Worm (Caenorhabditis elegans) whole organism, L4 larva: ENCODE measurements around the gene dct-17.

Experiments used
- D1046.2 ChIP-seq: fragments of 200-800 bp; sonication (Bioruptor generic); IDR thresholded peaks from 2 replicates; pipeline ENCODE4 v1.3.6; 2022; ENCODE audit warnings: missing genetic modification characterization, missing compliant biosample characterization
- F10B5.3 ChIP-seq: sonication (generic microtip); optimal IDR thresholded peaks from 2 replicates; lab custom pipeline; 2016; ENCODE audit warnings: mild to moderate bottlenecking, missing genetic modification characterization, missing compliant biosample characterization
- R02D3.7 ChIP-seq: fragments of 150-350 bp; sonication (generic microtip); optimal IDR thresholded peaks from 3 replicates; lab custom pipeline; 2014; ENCODE audit warnings: missing biosample characterization, missing genetic modification characterization
- Y105C5A.15 ChIP-seq: fragments of 200-800 bp; sonication (Bioruptor generic); IDR thresholded peaks from 2 replicates; pipeline ENCODE4 v1.3.6; 2022; ENCODE audit warnings: missing genetic modification characterization, missing compliant biosample characterization
- ZK337.2 ChIP-seq: fragments of 200-800 bp; sonication (Bioruptor generic); IDR thresholded peaks from 2 replicates; pipeline ENCODE4 v1.3.6; 2022; ENCODE audit warnings: missing genetic modification reagents, missing genetic modification characterization, missing compliant biosample characterization
- aly-2 ChIP-seq: sonication (generic microtip); optimal IDR thresholded peaks from 2 replicates; lab custom pipeline; 2018; ENCODE audit warnings: missing biosample characterization, missing genetic modification characterization
- attf-4 ChIP-seq: sonication (generic microtip); optimal IDR thresholded peaks from 3 replicates; lab custom pipeline; 2017; ENCODE audit warnings: missing biosample characterization, missing genetic modification characterization
- ceh-20 ChIP-seq: fragments of 200-800 bp; sonication (Bioruptor generic); IDR thresholded peaks from 2 replicates; pipeline ENCODE4 v1.3.6; 2022; ENCODE audit warnings: missing genetic modification reagents, missing genetic modification characterization, missing compliant biosample characterization
- ceh-28 ChIP-seq: fragments of 150-350 bp; optimal IDR thresholded peaks from 2 replicates; lab custom pipeline; 2014; ENCODE audit warnings: missing biosample characterization, missing genetic modification reagents, missing genetic modification characterization
- ceh-32 ChIP-seq: sonication (generic microtip); optimal IDR thresholded peaks from 2 replicates; lab custom pipeline; 2016; ENCODE audit warnings: mild to moderate bottlenecking, missing genetic modification characterization, missing compliant biosample characterization; ENCODE audit not compliant: poor library complexity
- ceh-44 ChIP-seq: fragments of 200-800 bp; sonication (Bioruptor generic); IDR thresholded peaks from 2 replicates; pipeline ENCODE4 v1.3.6; 2022; ENCODE audit warnings: missing genetic modification reagents, missing genetic modification characterization, missing compliant biosample characterization
- ceh-62 ChIP-seq: sonication (generic microtip); optimal IDR thresholded peaks from 2 replicates; lab custom pipeline; 2017; ENCODE audit warnings: missing biosample characterization, missing genetic modification characterization
- ceh-82 ChIP-seq: sonication (generic microtip); optimal IDR thresholded peaks from 2 replicates; lab custom pipeline; 2017; ENCODE audit warnings: missing biosample characterization, missing genetic modification characterization
- ctbp-1 ChIP-seq: fragments of 200-800 bp; sonication (Bioruptor generic); IDR thresholded peaks from 2 replicates; pipeline ENCODE4 v1.3.6; 2022; ENCODE audit warnings: missing genetic modification reagents, missing genetic modification characterization, missing compliant biosample characterization
- daf-16 ChIP-seq, 3 experiments: sonication (generic microtip); optimal IDR thresholded peaks; 2 replicates each; lab custom pipeline; 2016 to 2017; ENCODE audit warnings: missing genetic modification characterization in 3 of 3, missing genetic modification reagents in 3 of 3, mild to moderate bottlenecking in 2 of 3, missing compliant biosample characterization in 2 of 3, missing biosample characterization in 1 of 3, moderate library complexity in 1 of 3
- dmd-8 ChIP-seq: fragments of 200-800 bp; sonication (Bioruptor generic); IDR thresholded peaks from 2 replicates; pipeline ENCODE4 v1.3.6; 2022; ENCODE audit warnings: missing genetic modification characterization, missing compliant biosample characterization
- dpl-1 ChIP-seq: fragments of 150-350 bp; optimal IDR thresholded peaks from 2 replicates; lab custom pipeline; 2014; ENCODE audit warnings: missing biosample characterization, missing genetic modification reagents, missing genetic modification characterization
- duxl-1 ChIP-seq: sonication (generic microtip); optimal IDR thresholded peaks from 2 replicates; lab custom pipeline; 2016; ENCODE audit warnings: mild to moderate bottlenecking, missing genetic modification characterization, moderate library complexity, missing compliant biosample characterization; ENCODE audit not compliant: poor library complexity
- dve-1 ChIP-seq: sonication (generic microtip); optimal IDR thresholded peaks from 2 replicates; lab custom pipeline; 2017; ENCODE audit warnings: antibody characterized with exemption, mild to moderate bottlenecking, missing genetic modification characterization, missing compliant biosample characterization; ENCODE audit not compliant: insufficient read depth
- egl-27 ChIP-seq: sonication (generic microtip); optimal IDR thresholded peaks from 3 replicates; lab custom pipeline; 2017; ENCODE audit warnings: missing biosample characterization, missing genetic modification reagents, missing genetic modification characterization
- egl-43 ChIP-seq: fragments of 200-800 bp; sonication (Bioruptor generic); IDR thresholded peaks from 2 replicates; pipeline ENCODE4 v1.3.6; 2022; ENCODE audit warnings: missing genetic modification reagents, missing genetic modification characterization, missing compliant biosample characterization
- fkh-10 ChIP-seq: fragments of 150-350 bp; optimal IDR thresholded peaks from 2 replicates; lab custom pipeline; 2014; ENCODE audit warnings: missing biosample characterization, missing genetic modification reagents, missing genetic modification characterization
- hif-1 ChIP-seq, 2 experiments: sonication (generic microtip); optimal IDR thresholded peaks; 2 replicates each; lab custom pipeline; 2016 to 2017; ENCODE audit warnings: missing compliant biosample characterization in 2 of 2, missing genetic modification characterization in 2 of 2, missing genetic modification reagents in 2 of 2, missing genotype in 2 of 2, mild to moderate bottlenecking in 1 of 2
- hlh-30 ChIP-seq: sonication (generic microtip); optimal IDR thresholded peaks from 2 replicates; lab custom pipeline; 2017; ENCODE audit warnings: antibody characterized with exemption, mild to moderate bottlenecking, missing genetic modification characterization, missing compliant biosample characterization; ENCODE audit not compliant: insufficient read depth
- jun-1 ChIP-seq: fragments of 150-350 bp; optimal IDR thresholded peaks from 2 replicates; lab custom pipeline; 2014; ENCODE audit warnings: missing biosample characterization, missing genetic modification reagents, missing genetic modification characterization
- lim-7 ChIP-seq: fragments of 200-800 bp; sonication (Bioruptor generic); IDR thresholded peaks from 2 replicates; pipeline ENCODE4 v1.3.6; 2022; ENCODE audit warnings: missing genetic modification characterization, missing compliant biosample characterization
- lin-15B ChIP-seq: fragments of 150-350 bp; sonication (generic microtip); optimal IDR thresholded peaks from 3 replicates; lab custom pipeline; 2014; ENCODE audit warnings: missing biosample characterization, missing genetic modification characterization
- lir-3 ChIP-seq: sonication (generic microtip); optimal IDR thresholded peaks from 2 replicates; lab custom pipeline; 2016; ENCODE audit warnings: mild to moderate bottlenecking, missing genetic modification characterization, missing compliant biosample characterization
- lsy-2 ChIP-seq, 2 experiments: fragments of 150-350 bp in 1 of 2; sonication (generic microtip) in 1 of 2; optimal IDR thresholded peaks; 2 replicates each; lab custom pipeline; 2014 to 2017; ENCODE audit warnings: missing biosample characterization in 2 of 2, missing genetic modification characterization in 2 of 2
- mdl-1 ChIP-seq, 2 experiments: fragments of 150-350 bp in 1 of 2; sonication (generic microtip) in 1 of 2; optimal IDR thresholded peaks; 2 replicates each; lab custom pipeline; 2014 to 2017; ENCODE audit warnings: missing biosample characterization in 2 of 2, missing genetic modification characterization in 2 of 2
- mep-1 ChIP-seq: fragments of 150-350 bp; sonication (generic microtip); optimal IDR thresholded peaks from 3 replicates; lab custom pipeline; 2014; ENCODE audit warnings: missing biosample characterization, missing genetic modification characterization
- mes-2 ChIP-seq: sonication (generic microtip); optimal IDR thresholded peaks from 2 replicates; lab custom pipeline; 2016; ENCODE audit warnings: missing genotype, mild to moderate bottlenecking, missing genetic modification characterization, missing compliant biosample characterization; ENCODE audit not compliant: poor library complexity, severe bottlenecking
- mxl-2 ChIP-seq: fragments of 200-800 bp; sonication (Bioruptor generic); conservative IDR thresholded peaks from 2 replicates; pipeline ENCODE4 v1.3.6; 2022; ENCODE audit warnings: missing genetic modification reagents, missing genetic modification characterization, missing compliant biosample characterization
- nhr-102 ChIP-seq: sonication (generic microtip); optimal IDR thresholded peaks from 2 replicates; lab custom pipeline; 2016; ENCODE audit warnings: mild to moderate bottlenecking, missing genetic modification characterization, moderate library complexity, missing compliant biosample characterization
- nhr-11 ChIP-seq: fragments of 150-350 bp; optimal IDR thresholded peaks from 2 replicates; lab custom pipeline; 2014; ENCODE audit warnings: missing biosample characterization, missing genetic modification characterization
- nhr-42 ChIP-seq: fragments of 200-800 bp; sonication (Bioruptor generic); IDR thresholded peaks from 2 replicates; pipeline ENCODE4 v1.3.6; 2022; ENCODE audit warnings: missing genetic modification characterization, missing compliant biosample characterization
- nhr-48 ChIP-seq: sonication (generic microtip); optimal IDR thresholded peaks from 2 replicates; lab custom pipeline; 2016; ENCODE audit warnings: mild to moderate bottlenecking, missing genetic modification characterization, missing compliant biosample characterization
- nhr-6 ChIP-seq: fragments of 150-350 bp; optimal IDR thresholded peaks from 2 replicates; lab custom pipeline; 2014; ENCODE audit warnings: missing biosample characterization, missing genetic modification characterization
- nhr-76 ChIP-seq: fragments of 150-350 bp; optimal IDR thresholded peaks from 2 replicates; lab custom pipeline; 2014; ENCODE audit warnings: missing biosample characterization, missing genetic modification characterization
- nhr-77 ChIP-seq: fragments of 150-350 bp; optimal IDR thresholded peaks from 2 replicates; lab custom pipeline; 2014; ENCODE audit warnings: missing biosample characterization, missing genetic modification characterization
- php-3 ChIP-seq: fragments of 200-800 bp; sonication (Bioruptor generic); IDR thresholded peaks from 2 replicates; pipeline ENCODE4 v1.3.6; 2022; ENCODE audit warnings: missing genetic modification reagents, missing genetic modification characterization, missing compliant biosample characterization
- pqm-1 ChIP-seq: sonication (generic microtip); optimal IDR thresholded peaks from 2 replicates; lab custom pipeline; 2017; ENCODE audit warnings: missing biosample characterization, missing genetic modification characterization
- saeg-2 ChIP-seq: fragments of 200-800 bp; sonication (Bioruptor generic); IDR thresholded peaks from 2 replicates; pipeline ENCODE4 v1.3.6; 2022; ENCODE audit warnings: missing genetic modification reagents, missing genetic modification characterization, missing compliant biosample characterization
- skn-1 ChIP-seq: fragments of 150-350 bp; optimal IDR thresholded peaks from 2 replicates; lab custom pipeline; 2014; ENCODE audit warnings: missing biosample characterization, missing genetic modification characterization
- spr-1 ChIP-seq: sonication (generic microtip); optimal IDR thresholded peaks from 2 replicates; lab custom pipeline; 2016; ENCODE audit warnings: mild to moderate bottlenecking, missing genetic modification characterization, missing compliant biosample characterization
- spr-3 ChIP-seq: fragments of 200-800 bp; sonication (Bioruptor generic); optimal IDR thresholded peaks from 2 replicates; lab custom pipeline; 2018; ENCODE audit warnings: mild to moderate bottlenecking, missing genetic modification characterization, missing compliant biosample characterization
- unc-130 ChIP-seq: sonication (generic microtip); optimal IDR thresholded peaks from 2 replicates; lab custom pipeline; 2016; ENCODE audit warnings: missing genetic modification reagents, missing genetic modification characterization, missing compliant biosample characterization
- unc-39 ChIP-seq: sonication (generic microtip); optimal IDR thresholded peaks from 2 replicates; lab custom pipeline; 2017; ENCODE audit warnings: missing biosample characterization, missing genetic modification characterization
- zag-1 ChIP-seq: fragments of 150-350 bp; optimal IDR thresholded peaks from 2 replicates; lab custom pipeline; 2014; ENCODE audit warnings: missing biosample characterization, missing genetic modification characterization
- zfp-2 ChIP-seq: sonication (generic microtip); optimal IDR thresholded peaks from 2 replicates; lab custom pipeline; 2016; ENCODE audit warnings: mild to moderate bottlenecking, missing genetic modification characterization, missing compliant biosample characterization
- zfp-3 ChIP-seq: fragments of 200-800 bp; sonication (Bioruptor generic); conservative IDR thresholded peaks from 2 replicates; pipeline ENCODE4 v1.3.6; 2022; ENCODE audit warnings: missing genetic modification reagents, missing genetic modification characterization, missing compliant biosample characterization
- zip-2 ChIP-seq: fragments of 150-350 bp; optimal IDR thresholded peaks from 2 replicates; lab custom pipeline; 2014; ENCODE audit warnings: missing biosample characterization, missing genetic modification characterization

Gene dct-17

DNA sequence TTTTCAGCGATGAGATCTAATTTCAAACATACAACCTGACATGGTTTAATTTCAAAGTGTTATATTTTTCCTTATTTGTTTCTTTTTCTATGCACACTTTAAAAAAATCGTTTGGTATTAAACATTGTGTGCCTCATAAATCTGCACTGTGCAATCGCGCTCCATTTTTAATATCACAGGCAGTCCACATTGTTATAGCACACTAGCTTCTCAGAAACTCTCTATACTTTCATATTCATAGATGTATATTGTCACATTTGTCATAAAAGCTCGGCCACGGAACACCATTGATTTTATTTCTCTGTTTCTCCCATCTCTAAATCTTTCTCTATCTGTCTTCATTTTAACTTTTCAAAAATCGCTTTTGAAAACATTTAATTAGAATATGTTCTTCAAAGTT lies 26.8 kb upstream of the dct-17 start (continued):
- TF ChIP-seq unc-130 (no peak), hlh-30 (tag; lab: Kevin White, UChicago) (peak; percentile 35), ceh-32 (tag; lab: Kevin White, UChicago) (no peak), egl-27 (tag; lab: Kevin White, UChicago) (no peak), zfp-2 (tag; lab: Kevin White, UChicago) (no peak), dve-1 (peak; percentile 64), saeg-2 (no peak), D1046.2 (GFP tag; lab: Robert Waterston, UW) (no peak), R02D3.7 (tag; lab: Kevin White, UChicago) (no peak), mdl-1 (tag; optimal IDR thresholded peaks at IDR 0.05; lab: Kevin White, UChicago) (no peak), aly-2 (tag; lab: Kevin White, UChicago) (no peak), lsy-2 (tag; optimal IDR thresholded peaks at IDR 0.05; lab: Kevin White, UChicago) (peak in 1 of 2 experiments; percentile 69), mxl-2 (GFP tag; lab: Robert Waterston, UW) (no peak), dpl-1 (GFP tag; lab: Kevin White, UChicago) (peak; percentile 7), lir-3 (tag; lab: Kevin White, UChicago) (no peak), daf-16 (GFP tag; optimal IDR thresholded peaks at IDR 0.05; lab: Kevin White, UChicago) (no peak), daf-16 (tag; optimal IDR thresholded peaks at IDR 0.05; lab: Kevin White, UChicago) (no peak), skn-1 (no peak), Y105C5A.15 (no peak), ctbp-1 (GFP tag; lab: Robert Waterston, UW) (no peak), spr-1 (no peak), nhr-48 (tag; lab: Kevin White, UChicago) (no peak), nhr-102 (tag; lab: Kevin White, UChicago) (no peak), egl-43 (GFP tag; lab: Robert Waterston, UW) (no peak), lim-7 (GFP tag; lab: Robert Waterston, UW) (no peak), ZK337.2 (GFP tag; lab: Robert Waterston, UW) (no peak), hif-1 (tag; optimal IDR thresholded peaks at IDR 0.05; lab: Kevin White, UChicago) (no peak), mep-1 (peak; percentile 18), nhr-42 (GFP tag; lab: Robert Waterston, UW) (no peak), ceh-20 (no peak), nhr-76 (tag; lab: Kevin White, UChicago) (no peak), spr-3 (GFP tag; lab: Kevin White, UChicago) (no peak), nhr-6 (tag; lab: Kevin White, UChicago) (peak; percentile 62), ceh-28 (tag; lab: Kevin White, UChicago) (no peak), attf-4 (tag; lab: Kevin White, UChicago) (no peak), zag-1 (no peak), ceh-44 (GFP tag; lab: Robert Waterston, UW) (no peak), ceh-82 (tag; lab: Kevin White, UChicago) (no peak), php-3 (GFP tag; lab: Robert Waterston, UW) (no peak), unc-39 (tag; lab: Kevin White, UChicago) (no peak), jun-1 (tag; lab: Kevin White, UChicago) (no peak), dmd-8 (no peak), nhr-77 (no peak), nhr-11 (tag; lab: Kevin White, UChicago) (no peak), F10B5.3 (tag; lab: Kevin White, UChicago) (no peak), mes-2 (tag; lab: Kevin White, UChicago) (peak; percentile 67), zfp-3 (GFP tag; lab: Robert Waterston, UW) (no peak), zip-2 (tag; lab: Kevin White, UChicago) (no peak), lin-15B (tag; lab: Kevin White, UChicago) (no peak), pqm-1 (tag; lab: Kevin White, UChicago) (no peak), ceh-62 (tag; lab: Kevin White, UChicago) (no peak), fkh-10 (GFP tag; lab: Kevin White, UChicago) (peak; percentile 8), duxl-1 (tag; lab: Kevin White, UChicago) (no peak)
